Fruit fly (Drosophila melanogaster) whole organism, embryonic: ENCODE results near the gene yellow-g2.

Source experiments
- Aef1 ChIP-seq: fragments of 200-800 bp; sonication (Bioruptor generic); IDR thresholded peaks from 3 replicates; pipeline ENCODE4 v1.3.6; 2022; ENCODE audit warnings: missing biosample characterization, missing genetic modification characterization
- CG10147 ChIP-seq: fragments of 200-800 bp; sonication (Bioruptor generic); optimal IDR thresholded peaks from 2 replicates; lab custom pipeline; 2019; ENCODE audit warnings: missing biosample characterization, mild to moderate bottlenecking, missing genetic modification characterization, moderate library complexity
- CG10366 ChIP-seq: fragments of 200-800 bp; sonication (Bioruptor generic); IDR thresholded peaks from 2 replicates; pipeline ENCODE4 v1.3.6; 2022; ENCODE audit warnings: missing biosample characterization, missing genetic modification characterization
- CG11696 ChIP-seq: fragments of 200-800 bp; sonication (Bioruptor generic); IDR thresholded peaks from 2 replicates; pipeline ENCODE4 v1.3.6; 2022; ENCODE audit warnings: missing biosample characterization, missing genetic modification characterization
- CG15601 ChIP-seq: fragments of 200-800 bp; sonication (Bioruptor generic); optimal IDR thresholded peaks from 3 replicates; lab custom pipeline; 2019; ENCODE audit warnings: missing biosample characterization, mild to moderate bottlenecking, missing genetic modification characterization, moderate library complexity
- CG18619 ChIP-seq: fragments of 200-800 bp; sonication (Bioruptor generic); optimal IDR thresholded peaks from 3 replicates; lab custom pipeline; 2017; ENCODE audit warnings: missing biosample characterization, mild to moderate bottlenecking, missing genetic modification characterization
- CG2120 ChIP-seq: fragments of 200-800 bp; sonication (Bioruptor generic); optimal IDR thresholded peaks from 3 replicates; lab custom pipeline; 2016; ENCODE audit warnings: missing biosample characterization, missing genetic modification characterization
- CG2199 ChIP-seq: fragments of 200-800 bp; sonication (Bioruptor generic); IDR thresholded peaks from 3 replicates; pipeline ENCODE4 v1.3.6; 2022; ENCODE audit warnings: missing biosample characterization, missing genetic modification characterization
- CG30403 ChIP-seq: fragments of 200-800 bp; sonication (Bioruptor generic); optimal IDR thresholded peaks from 3 replicates; lab custom pipeline; 2016; ENCODE audit warnings: missing biosample characterization, missing genetic modification characterization
- CG32767 ChIP-seq: fragments of 200-800 bp; sonication (Bioruptor generic); IDR thresholded peaks from 2 replicates; pipeline ENCODE4 v1.3.6; 2022; ENCODE audit warnings: missing biosample characterization, missing genetic modification characterization
- CG34376 ChIP-seq: fragments of 200-800 bp; sonication (Bioruptor generic); optimal IDR thresholded peaks from 2 replicates; lab custom pipeline; 2018; ENCODE audit warnings: missing biosample characterization, mild to moderate bottlenecking, missing genetic modification characterization
- CG3726 ChIP-seq: fragments of 200-800 bp; sonication (Bioruptor generic); IDR thresholded peaks from 3 replicates; pipeline ENCODE4, ENCODE4 v1.3.6; 2022; ENCODE audit warnings: missing biosample characterization, missing genetic modification characterization
- CG7928 ChIP-seq: fragments of 200-800 bp; sonication (Bioruptor generic); optimal IDR thresholded peaks from 2 replicates; lab custom pipeline; 2017; ENCODE audit warnings: missing biosample characterization, mild to moderate bottlenecking, missing genetic modification characterization
- CG8359 ChIP-seq: fragments of 200-800 bp; sonication (Bioruptor generic); optimal IDR thresholded peaks from 2 replicates; lab custom pipeline; 2017; ENCODE audit warnings: missing biosample characterization, mild to moderate bottlenecking, missing genetic modification characterization, borderline replicate concordance
- CG9609 ChIP-seq: fragments of 200-800 bp; sonication (Bioruptor generic); optimal IDR thresholded peaks from 3 replicates; lab custom pipeline; 2016; ENCODE audit warnings: missing biosample characterization, missing genetic modification characterization
- Camta ChIP-seq: fragments of 200-800 bp; sonication (Bioruptor generic); optimal IDR thresholded peaks from 2 replicates; lab custom pipeline; 2016; ENCODE audit warnings: missing biosample characterization, missing genetic modification characterization
- CrebB ChIP-seq: fragments of 200-800 bp; sonication (Bioruptor generic); optimal IDR thresholded peaks from 3 replicates; lab custom pipeline; 2018; ENCODE audit warnings: missing biosample characterization, mild to moderate bottlenecking, missing genetic modification characterization
- Drgx ChIP-seq: fragments of 200-800 bp; sonication (Bioruptor generic); IDR thresholded peaks from 2 replicates; pipeline ENCODE4 v1.3.6; 2022; ENCODE audit warnings: missing biosample characterization, missing genetic modification characterization
- HmgZ ChIP-seq: fragments of 200-800 bp; sonication (Bioruptor generic); optimal IDR thresholded peaks from 2 replicates; lab custom pipeline; 2018; ENCODE audit warnings: missing biosample characterization, mild to moderate bottlenecking, missing genetic modification characterization
- Hr51 ChIP-seq, 2 experiments: fragments of 200-800 bp; sonication (Bioruptor generic); optimal IDR thresholded peaks; 2 replicates in 1 of 2; 3 replicates in 1 of 2; lab custom pipeline; 2016 to 2018; ENCODE audit warnings: missing biosample characterization in 2 of 2, missing genetic modification characterization in 2 of 2, mild to moderate bottlenecking in 1 of 2, moderate library complexity in 1 of 2
- Lhr ChIP-seq: fragments of 200-800 bp; sonication (Bioruptor generic); optimal IDR thresholded peaks from 3 replicates; lab custom pipeline; 2017; ENCODE audit warnings: mild to moderate bottlenecking, missing biosample characterization, missing genetic modification reagents, missing genetic modification characterization
- Lim3 ChIP-seq: fragments of 200-800 bp; sonication (Bioruptor generic); IDR thresholded peaks from 2 replicates; pipeline ENCODE4 v1.3.6; 2022; ENCODE audit warnings: missing biosample characterization, missing genetic modification characterization
- Mad ChIP-seq: fragments of 200-800 bp; sonication (Bioruptor generic); optimal IDR thresholded peaks from 2 replicates; lab custom pipeline; 2016; ENCODE audit warnings: missing biosample characterization, missing genetic modification characterization
- Max ChIP-seq: fragments of 200-800 bp; sonication (Bioruptor generic); optimal IDR thresholded peaks from 2 replicates; lab custom pipeline; 2016; ENCODE audit warnings: missing biosample characterization, mild to moderate bottlenecking, missing genetic modification characterization
- NC2α ChIP-seq: fragments of 200-800 bp; sonication (Bioruptor generic); optimal IDR thresholded peaks from 2 replicates; lab custom pipeline; 2016; ENCODE audit warnings: missing biosample characterization, missing genetic modification characterization
- Optix ChIP-seq: fragments of 200-800 bp; sonication (Bioruptor generic); IDR thresholded peaks from 3 replicates; pipeline ENCODE4 v1.3.6; 2022; ENCODE audit warnings: missing biosample characterization, missing genetic modification characterization
- Poxn ChIP-seq: fragments of 200-800 bp; sonication (Bioruptor generic); IDR thresholded peaks from 2 replicates; pipeline ENCODE4 v1.3.6; 2022; ENCODE audit warnings: missing biosample characterization, missing genetic modification characterization
- Rx ChIP-seq: fragments of 200-800 bp; sonication (Bioruptor generic); IDR thresholded peaks from 2 replicates; pipeline ENCODE4 v1.3.6; 2022; ENCODE audit warnings: missing biosample characterization, missing genetic modification characterization
- Scr ChIP-seq: fragments of 200-800 bp; sonication (Bioruptor generic); IDR thresholded peaks from 2 replicates; pipeline ENCODE4 v1.3.6; 2022; ENCODE audit warnings: missing biosample characterization, missing genetic modification characterization; ENCODE audit not compliant: partially characterized antibody
- Sox102F ChIP-seq: fragments of 200-800 bp; sonication (Bioruptor generic); optimal IDR thresholded peaks from 2 replicates; lab custom pipeline; 2018; ENCODE audit warnings: missing biosample characterization, mild to moderate bottlenecking, missing genetic modification characterization, moderate library complexity
- br ChIP-seq: fragments of >200 bp; optimal IDR thresholded peaks from 2 replicates; lab custom pipeline; 2017
- cas ChIP-seq: fragments of 200-800 bp; sonication (Bioruptor generic); IDR thresholded peaks from 2 replicates; pipeline ENCODE4 v1.3.6; 2022; ENCODE audit warnings: missing biosample characterization, missing genetic modification characterization
- dysf ChIP-seq: fragments of 200-800 bp; sonication (Bioruptor generic); IDR thresholded peaks from 3 replicates; pipeline ENCODE4 v1.3.6; 2022; ENCODE audit warnings: missing biosample characterization, missing genetic modification characterization
- en ChIP-seq: fragments of 200-800 bp; sonication (Bioruptor generic); optimal IDR thresholded peaks from 2 replicates; lab custom pipeline; 2016; ENCODE audit warnings: missing biosample characterization, missing genetic modification characterization
- gsb ChIP-seq: fragments of 200-800 bp; sonication (Bioruptor generic); IDR thresholded peaks from 2 replicates; pipeline ENCODE4 v1.3.6; 2022; ENCODE audit warnings: missing biosample characterization, missing genetic modification characterization
- lab ChIP-seq: fragments of 200-800 bp; sonication (Bioruptor generic); optimal IDR thresholded peaks from 3 replicates; lab custom pipeline; 2017; ENCODE audit warnings: missing biosample characterization, missing genetic modification characterization, mild to moderate bottlenecking, moderate library complexity, missing genetic modification reagents
- nerfin-2 ChIP-seq: fragments of 200-800 bp; sonication (Bioruptor generic); IDR thresholded peaks from 2 replicates; pipeline ENCODE4 v1.3.6; 2022; ENCODE audit warnings: missing biosample characterization, missing genetic modification characterization; ENCODE audit not compliant: partially characterized antibody
- otp ChIP-seq: fragments of 200-800 bp; sonication (Bioruptor generic); IDR thresholded peaks from 3 replicates; pipeline ENCODE4, ENCODE4 v1.3.6; 2022; ENCODE audit warnings: missing biosample characterization, missing genetic modification characterization
- phol ChIP-seq: fragments of 200-800 bp; sonication (Bioruptor generic); optimal IDR thresholded peaks from 3 replicates; lab custom pipeline; 2018; ENCODE audit warnings: missing biosample characterization, mild to moderate bottlenecking, missing genetic modification characterization, moderate library complexity
- repo ChIP-seq: fragments of 200-800 bp; sonication (Bioruptor generic); optimal IDR thresholded peaks from 2 replicates; lab custom pipeline; 2016; ENCODE audit warnings: missing biosample characterization, missing genetic modification characterization
- ro ChIP-seq: fragments of 200-800 bp; sonication (Bioruptor generic); IDR thresholded peaks from 2 replicates; pipeline ENCODE4 v1.3.6; 2022; ENCODE audit warnings: missing biosample characterization, missing genetic modification characterization
- salm ChIP-seq: fragments of 200-800 bp; sonication (Bioruptor generic); optimal IDR thresholded peaks from 2 replicates; lab custom pipeline; 2018; ENCODE audit warnings: missing biosample characterization, mild to moderate bottlenecking, missing genetic modification characterization
- slp2 ChIP-seq: fragments of 200-800 bp; sonication (Bioruptor generic); optimal IDR thresholded peaks from 2 replicates; lab custom pipeline; 2016; ENCODE audit warnings: missing biosample characterization, missing genetic modification characterization
- so ChIP-seq: fragments of 200-800 bp; sonication (Bioruptor generic); IDR thresholded peaks from 3 replicates; pipeline ENCODE4 v1.3.6; 2022; ENCODE audit warnings: missing biosample characterization, missing genetic modification characterization
- sr ChIP-seq: fragments of 200-800 bp; sonication (Bioruptor generic); IDR thresholded peaks from 3 replicates; pipeline ENCODE4 v1.3.6; 2022; ENCODE audit warnings: missing biosample characterization, missing genetic modification characterization
- stwl ChIP-seq: fragments of 200-800 bp; sonication (Bioruptor generic); optimal IDR thresholded peaks from 3 replicates; lab custom pipeline; 2018; ENCODE audit warnings: missing biosample characterization, mild to moderate bottlenecking, missing genetic modification characterization, moderate library complexity
- toy ChIP-seq: fragments of 200-800 bp; sonication (Bioruptor generic); IDR thresholded peaks from 2 replicates; pipeline ENCODE4 v1.3.6; 2022; ENCODE audit warnings: missing biosample characterization, missing genetic modification characterization
- ttk ChIP-seq: fragments of 200-800 bp; sonication (Bioruptor generic); IDR thresholded peaks from 2 replicates; pipeline ENCODE4 v2.1.2; 2022; ENCODE audit warnings: missing biosample characterization, missing genetic modification characterization
- tx ChIP-seq: fragments of 200-800 bp; sonication (Bioruptor generic); optimal IDR thresholded peaks from 2 replicates; lab custom pipeline; 2016; ENCODE audit warnings: missing biosample characterization, missing genetic modification characterization
- usp ChIP-seq: fragments of >200 bp; optimal IDR thresholded peaks from 2 replicates; lab custom pipeline; 2017; ENCODE audit warnings: missing biosample characterization, missing genetic modification characterization
- wor ChIP-seq: fragments of 200-800 bp; sonication (Bioruptor generic); IDR thresholded peaks from 2 replicates; pipeline ENCODE4 v1.3.6; 2022; ENCODE audit warnings: missing biosample characterization, missing genetic modification characterization
- zen ChIP-seq: fragments of 200-800 bp; sonication (Bioruptor generic); optimal IDR thresholded peaks from 3 replicates; lab custom pipeline; 2018; ENCODE audit warnings: missing biosample characterization, mild to moderate bottlenecking, missing genetic modification characterization, moderate library complexity

The yellow-g2 gene

DNA sequence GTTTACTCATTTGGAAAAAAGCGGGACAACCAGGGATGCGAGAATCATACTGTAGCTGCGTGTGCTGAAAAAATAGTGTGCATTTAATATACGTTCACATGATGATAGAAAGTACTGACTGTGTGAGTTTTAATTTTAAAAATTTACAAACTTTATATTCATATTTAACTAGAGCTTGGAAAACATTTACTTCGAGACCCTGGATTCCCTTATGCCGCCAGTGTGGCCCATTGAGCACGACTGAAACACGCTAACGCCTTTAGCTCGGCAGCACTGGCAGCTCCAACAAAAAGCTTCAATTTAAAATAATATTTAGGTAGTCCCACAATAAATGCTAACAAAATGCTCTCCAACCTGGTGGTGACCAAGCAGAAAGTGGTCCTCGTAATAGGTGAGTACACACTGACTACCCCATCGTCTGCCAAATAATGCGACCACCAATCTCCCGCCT, 18.9 kb upstream of the yellow-g2 start, which contains the start of the genes CG1275 and Elp5 (continued):
- TF ChIP-seq Lhr (GFP tag; lab: Kevin White, UChicago) (peak; percentile 94), Rx (GFP tag; lab: Robert Waterston, UW) (peak; percentile 99), en (GFP tag; lab: Kevin White, UChicago) (peak; percentile 93), wor (peak; percentile 98), CG9609 (GFP tag; lab: Kevin White, UChicago) (peak; percentile 96), CG2199 (GFP tag; lab: Robert Waterston, UW) (peak; percentile 100), Scr (GFP tag; lab: Robert Waterston, UW) (0 out of 2 replicates have a peak, but pooled peaks have one; percentile 19), br (lab: Kevin White, UChicago) (no peak), CG10366 (peak; percentile 100), sr (GFP tag; lab: Robert Waterston, UW) (peak; percentile 98), lab (GFP tag; lab: Kevin White, UChicago) (peak; percentile 97), Optix (GFP tag; lab: Robert Waterston, UW) (peak; percentile 99), NC2α (GFP tag; lab: Kevin White, UChicago) (peak; percentile 94), so (GFP tag; lab: Robert Waterston, UW) (peak; percentile 99), CG7928 (GFP tag; lab: Kevin White, UChicago) (peak; percentile 98), Drgx (GFP tag; lab: Robert Waterston, UW) (peak; percentile 100), zen (peak; percentile 93), CG32767 (peak; percentile 99), Hr51 (GFP tag; optimal IDR thresholded peaks at IDR 0.05; lab: Kevin White, UChicago) (peak; percentile 97 to 98), gsb (GFP tag; lab: Robert Waterston, UW) (peak; percentile 99), ttk (GFP tag; lab: Robert Waterston, UW) (peak; percentile 99), cas (GFP tag; lab: Robert Waterston, UW) (peak; percentile 99), CG2120 (GFP tag; lab: Kevin White, UChicago) (peak; percentile 99), Max (GFP tag; lab: Kevin White, UChicago) (peak; percentile 94), Mad (GFP tag; lab: Kevin White, UChicago) (peak; percentile 97), usp (no peak), CG18619 (peak; percentile 97), CG34376 (GFP tag; lab: Kevin White, UChicago) (peak; percentile 97), Aef1 (GFP tag; lab: Robert Waterston, UW) (peak; percentile 99), ro (GFP tag; lab: Robert Waterston, UW) (peak; percentile 98), stwl (peak; percentile 75), Sox102F (GFP tag; lab: Kevin White, UChicago) (peak; percentile 99), CG8359 (GFP tag; lab: Kevin White, UChicago) (peak; percentile 85), CrebB (tag; lab: Kevin White, UChicago) (peak; percentile 96), nerfin-2 (0 out of 2 replicates have a peak, but pooled peaks have one; percentile 26), CG11696 (GFP tag; lab: Robert Waterston, UW) (peak; percentile 98), Poxn (peak; percentile 98), CG15601 (peak; percentile 96), tx (GFP tag; lab: Kevin White, UChicago) (peak; percentile 96), CG30403 (GFP tag; lab: Kevin White, UChicago) (peak; percentile 99), toy (GFP tag; lab: Robert Waterston, UW) (peak; percentile 99), CG3726 (GFP tag; lab: Robert Waterston, UW) (peak; percentile 99), phol (tag; lab: Kevin White, UChicago) (peak; percentile 96), otp (GFP tag; lab: Robert Waterston, UW) (peak; percentile 99), Camta (GFP tag; lab: Kevin White, UChicago) (peak; percentile 95), HmgZ (tag; lab: Kevin White, UChicago) (peak; percentile 98), slp2 (GFP tag; lab: Kevin White, UChicago) (peak; percentile 96), salm (tag; lab: Kevin White, UChicago) (peak; percentile 97), Lim3 (GFP tag; lab: Robert Waterston, UW) (peak; percentile 98), repo (GFP tag; lab: Kevin White, UChicago) (peak; percentile 91), CG10147 (GFP tag; lab: Kevin White, UChicago) (peak; percentile 95), dysf (GFP tag; lab: Robert Waterston, UW) (peak; percentile 100)
